Fruit fly (Drosophila melanogaster): ENCODE measurements around the gene CG2493.

The CG2493 gene

dm6 chr2L:20463316-20463856, at the start of gene CG2493:
Gene CG2493 (minus strand): TSS chr2L:20463444.
- TF ChIP-seq Hr96 (GFP tag; optimal IDR thresholded peaks at IDR 0.05) (peak; percentile 15), CG14711 (tag; optimal IDR thresholded peaks at IDR 0.05) (peak; percentile 52), tj (GFP tag; optimal IDR thresholded peaks at IDR 0.05) (peak; percentile 57), CG12768 (GFP tag; optimal IDR thresholded peaks at IDR 0.05) (peak; percentile 20), CG1620 (GFP tag; optimal IDR thresholded peaks at IDR 0.05) (no peak), cic (GFP tag; optimal IDR thresholded peaks at IDR 0.05) (no peak), pad (GFP tag; optimal IDR thresholded peaks at IDR 0.05) (peak; percentile 29), toe (GFP tag; optimal IDR thresholded peaks at IDR 0.05) (peak; percentile 21), CG5204 (GFP tag; optimal IDR thresholded peaks at IDR 0.05) (no peak)

- no peak for TF ChIP-seq Mnt (GFP tag; optimal IDR thresholded peaks at IDR 0.05)
- TF ChIP-seq pad (GFP tag; optimal IDR thresholded peaks at IDR 0.05), result peak; percentile 73
- TF ChIP-seq CG7101 (tag; optimal IDR thresholded peaks at IDR 0.05), result peak; percentile 15
- TF ChIP-seq bab1 (GFP tag; optimal IDR thresholded peaks at IDR 0.05), result peak; percentile 14
- no peak for TF ChIP-seq tj (GFP tag; optimal IDR thresholded peaks at IDR 0.05)
These were observed 31.3 kb upstream of the CG2493 start, which contains the start of gene CG34007 for dm6 chr2L:20494423-20495052. Gene CG34007 (plus strand): TSS chr2L:20495030.

- no peak for TF ChIP-seq toe (GFP tag; optimal IDR thresholded peaks at IDR 0.05)
These were observed 24.9 kb upstream of the CG2493 start for dm6 chr2L:20488128-20488527.

- TF ChIP-seq kay (GFP tag; ENCODE audit: borderline replicate concordance) (no peak), CG7101 (tag; optimal IDR thresholded peaks at IDR 0.05) (no peak), cnc (optimal IDR thresholded peaks at IDR 0.05) (no peak)
These were observed 24.5 kb upstream of the CG2493 start for dm6 chr2L:20487723-20488122.

- no peak for TF ChIP-seq kay (GFP tag; ENCODE audit: borderline replicate concordance)
- no peak for TF ChIP-seq Hr96 (GFP tag; optimal IDR thresholded peaks at IDR 0.05)
- no peak for TF ChIP-seq ovo (GFP tag; optimal IDR thresholded peaks at IDR 0.05)
These were observed 23.5 kb upstream of the CG2493 start for dm6 chr2L:20486752-20487141.

dm6 chr2L:20486050-20486751, 23.0 kb upstream of the CG2493 start:
- TF ChIP-seq CG14711 (tag; optimal IDR thresholded peaks at IDR 0.05) (no peak), CG5204 (GFP tag; optimal IDR thresholded peaks at IDR 0.05) (no peak), CG33017 (tag; optimal IDR thresholded peaks at IDR 0.05) (no peak), Mnt (GFP tag; optimal IDR thresholded peaks at IDR 0.05) (no peak), kay (GFP tag; ENCODE audit: borderline replicate concordance) (no peak), Hr96 (GFP tag; optimal IDR thresholded peaks at IDR 0.05) (no peak), Clk (GFP tag; optimal IDR thresholded peaks at IDR 0.05) (no peak), CG1620 (GFP tag; optimal IDR thresholded peaks at IDR 0.05) (no peak), CG11617 (GFP tag; optimal IDR thresholded peaks at IDR 0.05) (no peak), pad (GFP tag; optimal IDR thresholded peaks at IDR 0.05) (no peak), toe (GFP tag; optimal IDR thresholded peaks at IDR 0.05) (no peak), CG7045 (GFP tag; optimal IDR thresholded peaks at IDR 0.05) (no peak), CG12768 (GFP tag; optimal IDR thresholded peaks at IDR 0.05) (no peak), tj (GFP tag; optimal IDR thresholded peaks at IDR 0.05) (no peak), CG7101 (tag; optimal IDR thresholded peaks at IDR 0.05) (no peak), bab1 (GFP tag; optimal IDR thresholded peaks at IDR 0.05) (no peak), cnc (optimal IDR thresholded peaks at IDR 0.05) (no peak), cic (GFP tag; optimal IDR thresholded peaks at IDR 0.05) (no peak)

dm6 chr2L:20483603-20484002, 20.4 kb upstream of the CG2493 start:
- TF ChIP-seq ovo (GFP tag; optimal IDR thresholded peaks at IDR 0.05) (no peak), CG5204 (GFP tag; optimal IDR thresholded peaks at IDR 0.05) (no peak), bab1 (GFP tag; optimal IDR thresholded peaks at IDR 0.05) (no peak), CG11617 (GFP tag; optimal IDR thresholded peaks at IDR 0.05) (no peak), tj (GFP tag; optimal IDR thresholded peaks at IDR 0.05) (no peak), toe (GFP tag; optimal IDR thresholded peaks at IDR 0.05) (no peak), Clk (GFP tag; optimal IDR thresholded peaks at IDR 0.05) (no peak), CG1620 (GFP tag; optimal IDR thresholded peaks at IDR 0.05) (no peak), CG12768 (GFP tag; optimal IDR thresholded peaks at IDR 0.05) (no peak), Crg-1 (GFP tag; optimal IDR thresholded peaks at IDR 0.05) (no peak), CG7045 (GFP tag; optimal IDR thresholded peaks at IDR 0.05) (no peak), Mnt (GFP tag; optimal IDR thresholded peaks at IDR 0.05) (no peak), Hr96 (GFP tag; optimal IDR thresholded peaks at IDR 0.05) (no peak), cic (GFP tag; optimal IDR thresholded peaks at IDR 0.05) (no peak), cnc (optimal IDR thresholded peaks at IDR 0.05) (no peak), pad (GFP tag; optimal IDR thresholded peaks at IDR 0.05) (no peak), kay (GFP tag; ENCODE audit: borderline replicate concordance) (no peak), CG33017 (tag; optimal IDR thresholded peaks at IDR 0.05) (no peak), CG14711 (tag; optimal IDR thresholded peaks at IDR 0.05) (no peak)
